Worm (Caenorhabditis elegans): Measurements from ENCODE around the gene ssup-72.
"Not testable (repeated sequence)": the region's sequence is repeated elsewhere in the genome, so short reads cannot be mapped to it uniquely, and the experiment has no call there.

Gene ssup-72

ce11 chrII:6764734-6765133, 11.7 kb upstream of the ssup-72 start, which contains the start of gene nlp-50 (continued):
- no peak for TF ChIP-seq mxl-3 (GFP tag; optimal IDR thresholded peaks at IDR 0.05)
- TF ChIP-seq unc-62 (GFP tag; optimal IDR thresholded peaks at IDR 0.05 in 1 of 2): no peak
- no peak for TF ChIP-seq unc-62 (tag; optimal IDR thresholded peaks at IDR 0.05)

- TF ChIP-seq nhr-48 (tag; optimal IDR thresholded peaks at IDR 0.05) (no peak), ces-1 (GFP tag; optimal IDR thresholded peaks at IDR 0.05) (no peak), spr-1 (tag; optimal IDR thresholded peaks at IDR 0.05) (no peak), zfp-2 (tag; optimal IDR thresholded peaks at IDR 0.05) (no peak), jun-1 (tag; optimal IDR thresholded peaks at IDR 0.05) (no peak), dmd-6 (GFP tag; IDR thresholded peaks at IDR 0.05) (0 out of 2 replicates have a peak, but pooled peaks have one; percentile 6), pqm-1 (tag; optimal IDR thresholded peaks at IDR 0.05) (peak; percentile 42), tra-1 (GFP tag; IDR thresholded peaks at IDR 0.05) (no peak), madf-9 (GFP tag; conservative IDR thresholded peaks at IDR 0.05) (no peak), F44E2.7 (GFP tag; IDR thresholded peaks at IDR 0.05) (no peak), unc-39 (tag; optimal IDR thresholded peaks at IDR 0.05) (no peak)
Observed at ce11 chrII:6768014-6768413, 8.4 kb upstream of the ssup-72 start, which contains the start of gene F41G3.18. F41G3.18 (plus strand) TSS chrII:6768314.

ce11 chrII:6770030-6770429, 6.4 kb upstream of the ssup-72 start:
- TF ChIP-seq unc-62 (GFP tag; optimal IDR thresholded peaks at IDR 0.05 in 1 of 2): peak in 1 of 2 experiments; percentile 95
- TF ChIP-seq unc-62 (tag; optimal IDR thresholded peaks at IDR 0.05): no peak
- TF ChIP-seq Y75B8A.6 (GFP tag; IDR thresholded peaks at IDR 0.05): no peak

ce11 chrII:6772482-6772881, 3.9 kb upstream of the ssup-72 start:
- TF ChIP-seq mep-1 (tag; optimal IDR thresholded peaks at IDR 0.05) (no peak), zfp-3 (GFP tag; conservative IDR thresholded peaks at IDR 0.05) (no peak), Y5F2A.4 (GFP tag; optimal IDR thresholded peaks at IDR 0.05) (no peak), aly-2 (tag; optimal IDR thresholded peaks at IDR 0.05) (no peak), dpl-1 (GFP tag; optimal IDR thresholded peaks at IDR 0.05) (no peak), php-3 (GFP tag; IDR thresholded peaks at IDR 0.05) (no peak), spr-3 (GFP tag; optimal IDR thresholded peaks at IDR 0.05) (no peak), aha-1 (tag) (peak; percentile 3), daf-16 (GFP tag; optimal IDR thresholded peaks at IDR 0.05) (no peak), daf-16 (tag; optimal IDR thresholded peaks at IDR 0.05) (no peak), fkh-10 (GFP tag; optimal IDR thresholded peaks at IDR 0.05) (peak; percentile 55), pha-4 (GFP tag; IDR thresholded peaks at IDR 0.05) (no peak), pha-4 (tag; optimal IDR thresholded peaks at IDR 0.05) (no peak)

- TF ChIP-seq lsy-2 (tag; optimal IDR thresholded peaks at IDR 0.05); lim-7 (GFP tag; IDR thresholded peaks at IDR 0.05); vab-7 (GFP tag; IDR thresholded peaks at IDR 0.05): not testable (repeated sequence)
Observed at ce11 chrII:6775076-6775475, 1.3 kb upstream of the ssup-72 start, which contains the start of gene agr-1. agr-1 (minus strand) TSS chrII:6775176.

ce11 chrII:6779104-6779503, 2.7 kb downstream of the ssup-72 start, which contains the start of gene T13C2.7:
T13C2.7 (plus strand) TSS chrII:6779404.
- TF ChIP-seq mxl-2 (GFP tag; conservative IDR thresholded peaks at IDR 0.05) (no peak), pha-4 (GFP tag; IDR thresholded peaks at IDR 0.05) (no peak), pha-4 (tag; optimal IDR thresholded peaks at IDR 0.05) (no peak), nhr-102 (tag; optimal IDR thresholded peaks at IDR 0.05) (no peak), cey-2 (tag; optimal IDR thresholded peaks at IDR 0.05; ENCODE audit: borderline replicate concordance, insufficient read depth) (no peak), dmd-6 (GFP tag; IDR thresholded peaks at IDR 0.05) (no peak), aly-2 (tag; optimal IDR thresholded peaks at IDR 0.05) (no peak)
